Worm (Caenorhabditis elegans) whole organism, late embryonic: Measurements from ENCODE around the gene dhc-3.

Source experiments
- C08G9.2 ChIP-seq: sonication (generic microtip); optimal IDR thresholded peaks from 2 replicates; lab custom pipeline; 2016; ENCODE audit warnings: mild to moderate bottlenecking, missing genetic modification characterization, moderate library complexity, missing compliant biosample characterization
- K09A11.1 ChIP-seq: sonication (generic microtip); optimal IDR thresholded peaks from 2 replicates; lab custom pipeline; 2017; ENCODE audit warnings: antibody characterized with exemption, mild to moderate bottlenecking, missing genetic modification characterization, missing compliant biosample characterization; ENCODE audit not compliant: insufficient read depth
- ahr-1 ChIP-seq: sonication (generic microtip); optimal IDR thresholded peaks from 2 replicates; lab custom pipeline; 2016; ENCODE audit warnings: missing genetic modification characterization, missing compliant biosample characterization
- ceh-14 ChIP-seq: sonication (generic microtip); optimal IDR thresholded peaks from 2 replicates; lab custom pipeline; 2016; ENCODE audit warnings: missing genotype, missing genetic modification characterization, missing compliant biosample characterization
- ceh-18 ChIP-seq: sonication (generic microtip); optimal IDR thresholded peaks from 2 replicates; lab custom pipeline; 2016; ENCODE audit warnings: missing genetic modification characterization, missing compliant biosample characterization
- ceh-19 ChIP-seq: fragments of 200-800 bp; sonication (Bioruptor generic); optimal IDR thresholded peaks from 2 replicates; lab custom pipeline; 2018; ENCODE audit warnings: mild to moderate bottlenecking, missing genetic modification characterization, missing compliant biosample characterization
- ceh-2 ChIP-seq: sonication (generic microtip); optimal IDR thresholded peaks from 2 replicates; lab custom pipeline; 2016; ENCODE audit warnings: missing genotype, missing genetic modification characterization, missing compliant biosample characterization
- ceh-30 ChIP-seq: fragments of 150-350 bp; optimal IDR thresholded peaks from 2 replicates; lab custom pipeline; 2014; ENCODE audit warnings: missing biosample characterization, missing genetic modification characterization
- ceh-45 ChIP-seq: fragments of 200-800 bp; sonication (Bioruptor generic); IDR thresholded peaks from 2 replicates; pipeline ENCODE4 v1.3.6; 2022; ENCODE audit warnings: missing genetic modification reagents, missing genetic modification characterization, missing compliant biosample characterization
- ceh-48 ChIP-seq: sonication (generic microtip); optimal IDR thresholded peaks from 2 replicates; lab custom pipeline; 2016; ENCODE audit warnings: missing genetic modification characterization, inconsistent platforms, missing compliant biosample characterization
- dve-1 ChIP-seq: sonication (generic microtip); optimal IDR thresholded peaks from 2 replicates; lab custom pipeline; 2017; ENCODE audit warnings: antibody characterized with exemption, mild to moderate bottlenecking, missing genetic modification characterization, missing compliant biosample characterization
- elt-2 ChIP-seq: sonication (generic microtip); optimal IDR thresholded peaks from 2 replicates; lab custom pipeline; 2016; ENCODE audit warnings: missing genetic modification reagents, missing genetic modification characterization, missing compliant biosample characterization
- ets-4 ChIP-seq: sonication (generic microtip); optimal IDR thresholded peaks from 2 replicates; lab custom pipeline; 2016; ENCODE audit warnings: missing genetic modification characterization, missing compliant biosample characterization
- eyg-1 ChIP-seq: sonication (generic microtip); optimal IDR thresholded peaks from 2 replicates; lab custom pipeline; 2016; ENCODE audit warnings: missing genotype, missing genetic modification characterization, missing compliant biosample characterization
- fkh-6 ChIP-seq: sonication (generic microtip); optimal IDR thresholded peaks from 2 replicates; lab custom pipeline; 2016; ENCODE audit warnings: missing genetic modification characterization, missing compliant biosample characterization
- gmeb-2 ChIP-seq: sonication (generic microtip); optimal IDR thresholded peaks from 2 replicates; lab custom pipeline; 2016; ENCODE audit warnings: missing genetic modification characterization, inconsistent platforms, missing compliant biosample characterization
- hlh-30 ChIP-seq: sonication (generic microtip); optimal IDR thresholded peaks from 2 replicates; lab custom pipeline; 2017; ENCODE audit warnings: antibody characterized with exemption, missing genetic modification characterization, missing compliant biosample characterization; ENCODE audit not compliant: insufficient read depth
- hlh-6 ChIP-seq: sonication (generic microtip); optimal IDR thresholded peaks from 2 replicates; lab custom pipeline; 2016; ENCODE audit warnings: missing genotype, missing genetic modification characterization, missing compliant biosample characterization
- lim-6 ChIP-seq: sonication (generic microtip); optimal IDR thresholded peaks from 2 replicates; lab custom pipeline; 2016; ENCODE audit warnings: missing genetic modification characterization, missing compliant biosample characterization
- lin-11 ChIP-seq: fragments of 200-800 bp; sonication (Bioruptor generic); optimal IDR thresholded peaks from 2 replicates; lab custom pipeline; 2018; ENCODE audit warnings: mild to moderate bottlenecking, missing genetic modification characterization, missing compliant biosample characterization
- madf-2 ChIP-seq: sonication (generic microtip); optimal IDR thresholded peaks from 2 replicates; lab custom pipeline; 2017; ENCODE audit warnings: missing genetic modification characterization, missing compliant biosample characterization
- mec-3 ChIP-seq: sonication (generic microtip); optimal IDR thresholded peaks from 2 replicates; lab custom pipeline; 2016; ENCODE audit warnings: borderline replicate concordance, missing genetic modification characterization, missing compliant biosample characterization
- nhr-232 ChIP-seq: sonication (generic microtip); optimal IDR thresholded peaks from 2 replicates; lab custom pipeline; 2016; ENCODE audit warnings: missing genetic modification characterization, missing compliant biosample characterization
- npax-4 ChIP-seq: sonication (generic microtip); optimal IDR thresholded peaks from 2 replicates; lab custom pipeline; 2016; ENCODE audit warnings: missing genetic modification characterization, missing compliant biosample characterization
- odd-2 ChIP-seq: sonication (generic microtip); optimal IDR thresholded peaks from 2 replicates; lab custom pipeline; 2017; ENCODE audit warnings: antibody characterized with exemption, mild to moderate bottlenecking, missing genetic modification characterization, missing compliant biosample characterization
- pag-3 ChIP-seq: sonication (generic microtip); optimal IDR thresholded peaks from 2 replicates; lab custom pipeline; 2016; ENCODE audit warnings: missing compliant biosample characterization, missing genetic modification characterization, borderline replicate concordance
- pat-9 ChIP-seq: fragments of 200-800 bp; sonication (Bioruptor generic); optimal IDR thresholded peaks from 2 replicates; lab custom pipeline; 2018; ENCODE audit warnings: mild to moderate bottlenecking, missing genetic modification characterization, moderate library complexity, missing compliant biosample characterization
- pha-4 ChIP-seq: fragments of 150-350 bp; optimal IDR thresholded peaks from 2 replicates; lab custom pipeline; 2018; ENCODE audit warnings: missing biosample characterization, missing genetic modification reagents, missing genetic modification characterization
- pros-1 ChIP-seq: fragments of 150-350 bp; optimal IDR thresholded peaks from 2 replicates; lab custom pipeline; 2014; ENCODE audit warnings: missing biosample characterization, missing genetic modification reagents, missing genetic modification characterization
- rnt-1 ChIP-seq: sonication (generic microtip); optimal IDR thresholded peaks from 2 replicates; lab custom pipeline; 2016; ENCODE audit warnings: missing genetic modification characterization, missing compliant biosample characterization
- syd-9 ChIP-seq: sonication (generic microtip); optimal IDR thresholded peaks from 2 replicates; lab custom pipeline; 2016; ENCODE audit warnings: mild to moderate bottlenecking, missing genetic modification characterization, moderate library complexity, missing compliant biosample characterization
- tbx-2 ChIP-seq: sonication (generic microtip); optimal IDR thresholded peaks from 2 replicates; lab custom pipeline; 2016; ENCODE audit warnings: missing genetic modification characterization, missing compliant biosample characterization
- tbx-7 ChIP-seq: sonication (generic microtip); optimal IDR thresholded peaks from 2 replicates; lab custom pipeline; 2016; ENCODE audit warnings: missing genotype, missing genetic modification characterization, missing compliant biosample characterization
- ttx-3 ChIP-seq: sonication (generic microtip); optimal IDR thresholded peaks from 2 replicates; lab custom pipeline; 2016; ENCODE audit warnings: missing genetic modification reagents, missing genetic modification characterization, missing compliant biosample characterization
- unc-3 ChIP-seq, 2 experiments: fragments of 200-800 bp in 1 of 2; sonication (Bioruptor generic) in 1 of 2; sonication (generic microtip) in 1 of 2; conservative IDR thresholded peaks in 1 of 2; optimal IDR thresholded peaks in 1 of 2; 2 replicates each; pipeline versions ENCODE4 v1.3.6 to Lab custom; 2016 to 2022; ENCODE audit warnings: missing compliant biosample characterization in 2 of 2, missing genetic modification characterization in 2 of 2, missing genetic modification reagents in 1 of 2
- unc-55 ChIP-seq: sonication (generic microtip); optimal IDR thresholded peaks from 2 replicates; lab custom pipeline; 2017; ENCODE audit warnings: missing biosample characterization, missing genetic modification reagents, missing genetic modification characterization
- zip-5 ChIP-seq: sonication (generic microtip); optimal IDR thresholded peaks from 2 replicates; lab custom pipeline; 2016; ENCODE audit warnings: missing genetic modification characterization, missing compliant biosample characterization

Gene dhc-3

DNA sequence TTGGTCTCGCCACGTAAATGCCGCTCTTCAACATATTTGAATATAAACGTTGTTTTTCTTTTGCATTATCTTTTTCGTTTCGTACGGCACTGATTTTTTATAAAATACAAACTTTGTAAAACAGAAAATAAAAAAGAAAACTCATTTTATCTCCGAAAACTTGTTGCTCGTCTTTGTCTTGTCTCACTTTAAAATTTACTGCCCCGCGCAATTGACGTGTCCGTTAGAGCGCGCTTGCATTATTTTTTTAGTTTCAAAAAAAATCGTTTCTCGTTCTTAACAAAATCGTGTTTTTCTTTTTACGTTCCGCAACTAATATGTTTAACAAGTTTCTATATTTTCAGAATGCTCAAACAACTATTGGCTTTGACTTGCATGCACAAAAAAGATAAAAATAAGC, 13.8 kb downstream of the dhc-3 start, which contains the start of gene noca-1:
noca-1 (plus strand) TSS at position 345 of the 400 bp plus-strand sequence.
- no peak for TF ChIP-seq mec-3 (tag; lab: Kevin White, UChicago)
- TF ChIP-seq rnt-1 (tag; lab: Kevin White, UChicago), result no peak
- TF ChIP-seq pag-3 (tag; lab: Kevin White, UChicago), result no peak
- no peak for TF ChIP-seq ttx-3
- no peak for TF ChIP-seq odd-2 (tag; lab: Kevin White, UChicago)

DNA sequence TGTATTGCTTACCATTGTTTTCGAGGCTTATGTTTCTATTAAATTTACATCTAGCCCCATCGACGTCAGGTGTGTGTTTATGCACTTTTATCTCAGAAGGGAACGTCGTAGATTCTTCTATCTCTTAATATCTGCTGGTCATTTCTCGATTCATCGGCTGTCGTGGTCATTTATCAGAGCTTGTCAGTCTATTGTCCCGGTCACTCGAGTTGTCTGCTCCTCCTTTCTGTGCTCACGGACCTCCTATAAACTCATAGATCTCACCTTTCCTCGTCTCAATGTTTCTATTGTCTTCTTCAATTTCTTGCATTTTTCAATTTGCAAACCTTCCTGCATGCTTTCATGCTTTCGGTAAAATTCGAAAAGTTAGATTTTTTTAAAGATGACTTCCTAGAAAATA, 15.4 kb downstream of the dhc-3 start:
- peak; percentile 82 for TF ChIP-seq unc-55 (GFP tag; lab: Kevin White, UChicago)
- TF ChIP-seq npax-4 (tag; lab: Kevin White, UChicago), result no peak

DNA sequence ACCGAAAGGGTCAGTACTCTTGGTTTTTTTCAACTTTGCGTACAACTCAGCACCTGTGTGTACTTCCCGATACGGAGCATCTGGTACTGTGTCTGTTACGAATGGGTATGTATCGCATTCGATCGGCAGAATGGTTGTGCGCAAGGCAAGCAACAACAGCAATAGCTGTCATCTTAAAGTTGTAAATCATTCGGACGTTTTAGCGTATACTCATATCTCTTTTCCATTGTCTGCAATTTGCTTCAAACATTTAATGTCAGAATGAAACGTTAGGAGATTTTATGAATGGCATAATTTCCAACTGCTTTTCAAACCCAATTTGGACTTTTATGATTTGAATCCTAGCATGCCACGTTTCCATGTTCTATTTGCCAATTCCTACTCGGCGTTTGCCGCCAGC, 18.3 kb downstream of the dhc-3 start:
- no peak for TF ChIP-seq pha-4 (tag; lab: Kevin White, UChicago)
- TF ChIP-seq unc-55 (GFP tag; lab: Kevin White, UChicago), result peak; percentile 72

DNA sequence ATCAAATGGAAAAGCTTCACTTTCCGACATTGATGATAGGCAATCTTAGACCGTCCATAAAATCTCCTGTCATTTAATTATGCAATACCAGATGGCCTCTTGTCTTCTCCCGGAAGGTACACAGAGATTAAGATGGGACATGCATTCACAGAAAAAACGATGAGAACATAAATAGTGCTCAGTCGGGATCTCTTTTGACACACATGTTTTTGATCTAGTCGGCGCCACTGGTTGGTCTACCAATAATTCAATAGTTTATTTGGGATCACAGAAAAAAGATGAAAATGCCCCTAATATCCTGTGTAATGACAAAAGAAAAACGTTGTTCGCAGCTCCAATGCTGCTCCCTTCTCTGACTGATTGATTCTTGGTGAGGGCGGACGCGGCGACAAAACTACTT, 22.3 kb downstream of the dhc-3 start:
- TF ChIP-seq K09A11.1 (tag; lab: Kevin White, UChicago) (no peak), pat-9 (tag; lab: Kevin White, UChicago) (no peak), mec-3 (tag; lab: Kevin White, UChicago) (no peak), pha-4 (tag; lab: Kevin White, UChicago) (no peak), zip-5 (tag; lab: Kevin White, UChicago) (no peak), ceh-45 (no peak), fkh-6 (tag; lab: Kevin White, UChicago) (no peak), syd-9 (tag; lab: Kevin White, UChicago) (no peak), ceh-2 (tag; lab: Kevin White, UChicago) (no peak), ceh-18 (no peak)

DNA sequence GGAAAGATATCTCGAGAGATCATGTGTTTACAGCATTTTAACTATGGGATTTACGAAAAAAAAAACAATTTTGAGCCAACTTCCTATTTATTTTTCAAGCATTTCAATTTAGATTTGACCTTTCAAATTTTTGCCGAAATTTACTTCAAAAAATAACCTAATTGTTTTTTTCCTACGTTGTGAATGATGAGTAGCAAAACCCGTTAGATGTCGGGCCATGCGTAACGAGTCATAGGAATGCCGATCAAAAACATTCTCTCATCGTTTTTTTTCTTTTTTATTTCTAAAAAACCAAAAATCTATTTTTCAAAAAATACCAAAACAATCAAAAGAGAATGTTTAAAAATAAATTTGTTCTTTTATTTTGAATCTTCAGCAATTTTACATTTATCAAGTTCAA, 24.1 kb downstream of the dhc-3 start:
- no peak for TF ChIP-seq madf-2 (tag; lab: Kevin White, UChicago)
- no peak for TF ChIP-seq tbx-7 (tag; lab: Kevin White, UChicago)
- TF ChIP-seq nhr-232 (tag; lab: Kevin White, UChicago), result no peak
- TF ChIP-seq elt-2, result no peak
- no peak for TF ChIP-seq lim-6 (tag; lab: Kevin White, UChicago)
- TF ChIP-seq C08G9.2 (tag; lab: Kevin White, UChicago), result no peak
- TF ChIP-seq hlh-6, result no peak
- no peak for TF ChIP-seq ceh-48 (tag; lab: Kevin White, UChicago)
- TF ChIP-seq unc-55 (GFP tag; lab: Kevin White, UChicago), result no peak
- TF ChIP-seq ceh-14 (tag; lab: Kevin White, UChicago), result no peak
- no peak for TF ChIP-seq K09A11.1 (tag; lab: Kevin White, UChicago)
- TF ChIP-seq rnt-1 (tag; lab: Kevin White, UChicago), result no peak
- no peak for TF ChIP-seq lin-11 (tag; lab: Kevin White, UChicago)
- no peak for TF ChIP-seq ahr-1 (tag; lab: Kevin White, UChicago)
- no peak for TF ChIP-seq pros-1 (tag; lab: Kevin White, UChicago)
- TF ChIP-seq gmeb-2 (tag; lab: Kevin White, UChicago), result no peak

DNA sequence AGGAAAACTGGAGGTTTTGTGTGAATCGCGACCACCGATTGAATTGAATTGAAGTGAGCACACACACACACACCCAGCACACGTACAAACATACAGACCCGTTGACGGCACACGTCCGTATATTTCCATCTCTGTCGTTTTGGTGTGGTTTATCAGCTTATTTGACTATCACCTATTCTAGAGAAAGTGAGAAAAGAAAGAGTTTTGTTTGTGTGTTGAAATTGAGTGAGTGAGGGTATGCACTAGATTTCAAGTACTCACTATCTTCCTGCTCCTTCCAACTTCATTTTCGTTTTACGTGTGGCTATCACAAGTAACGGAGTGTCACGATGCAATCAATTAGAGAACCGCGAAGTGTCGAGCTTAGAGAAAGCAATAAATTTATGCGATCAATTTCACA, 25.1 kb downstream of the dhc-3 start:
- TF ChIP-seq unc-55 (GFP tag; lab: Kevin White, UChicago) (no peak), ceh-30 (tag; lab: Kevin White, UChicago) (no peak), eyg-1 (tag; lab: Kevin White, UChicago) (no peak), tbx-7 (tag; lab: Kevin White, UChicago) (no peak), gmeb-2 (tag; lab: Kevin White, UChicago) (no peak), dve-1 (tag; lab: Kevin White, UChicago) (no peak), unc-3 (GFP tag; conservative IDR thresholded peaks at IDR 0.05; lab: Robert Waterston, UW) (no peak), unc-3 (tag; optimal IDR thresholded peaks at IDR 0.05; lab: Kevin White, UChicago) (no peak), tbx-2 (no peak), hlh-30 (tag; lab: Kevin White, UChicago) (no peak), ets-4 (tag; lab: Kevin White, UChicago) (no peak), madf-2 (tag; lab: Kevin White, UChicago) (no peak), rnt-1 (tag; lab: Kevin White, UChicago) (no peak), ceh-19 (GFP tag; lab: Kevin White, UChicago) (no peak)
- TF ChIP-seq, all 69 proteins: peak for 0
